Fruit fly (Drosophila melanogaster) S2 (cell line): ENCODE measurements around the gene CG14054.

Experiments
- CG8478 ChIP-seq: fragments of >200 bp; optimal IDR thresholded peaks from 2 replicates; lab custom pipeline; 2018
- CTCF ChIP-seq, 2 experiments: fragments of >200 bp; optimal IDR thresholded peaks; 2 replicates each; lab custom pipeline; 2018

CG14054 gene

DNA sequence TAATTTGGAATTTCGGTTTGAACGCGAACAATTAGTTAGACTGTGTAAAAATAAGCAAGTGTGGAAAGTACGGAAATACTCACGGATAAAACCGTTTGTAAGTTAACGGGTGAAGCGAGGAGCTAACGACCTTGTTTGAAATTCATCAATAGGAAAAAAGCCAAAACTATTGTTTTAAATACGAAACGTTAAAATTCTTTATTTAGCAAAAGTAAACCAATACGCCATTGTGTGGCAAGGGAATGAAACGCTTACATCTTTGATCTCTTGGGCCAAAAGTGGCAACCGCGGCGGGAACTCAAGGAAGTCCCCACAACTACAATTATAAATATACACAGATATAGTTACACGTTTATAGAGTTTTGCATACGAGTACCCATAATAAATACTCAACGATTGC is at the start of gene CG14054:
Gene CG14054, minus strand, starts transcription at position 101 of the 400 bp plus-strand sequence.
- TF ChIP-seq CTCF (optimal IDR thresholded peaks at IDR 0.05; lab: Kevin White, UChicago) (no peak), CG8478 (lab: Kevin White, UChicago) (no peak)

DNA sequence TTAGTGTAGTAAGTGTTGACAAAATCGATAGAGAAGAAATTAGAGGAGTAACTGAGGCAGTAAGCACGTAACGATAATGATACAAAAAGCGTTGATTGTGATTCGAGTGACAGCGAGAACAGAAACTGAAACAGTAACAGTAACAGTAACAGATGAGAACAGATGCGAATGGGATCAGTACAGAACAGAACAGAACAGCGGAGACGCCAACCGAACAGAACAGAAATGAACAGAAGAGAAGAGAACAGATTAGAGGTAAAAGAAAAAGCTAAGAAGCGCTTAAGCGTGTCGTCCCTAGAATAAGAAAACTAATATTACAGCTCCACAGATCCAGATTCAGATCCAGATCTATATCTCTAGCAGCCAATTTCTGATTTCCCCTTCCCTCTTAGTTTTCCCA is 46.5 kb upstream of the CG14054 start:
- TF ChIP-seq CTCF (optimal IDR thresholded peaks at IDR 0.05; lab: Kevin White, UChicago) (peak; percentile 32 to 45), CG8478 (lab: Kevin White, UChicago) (no peak)

DNA sequence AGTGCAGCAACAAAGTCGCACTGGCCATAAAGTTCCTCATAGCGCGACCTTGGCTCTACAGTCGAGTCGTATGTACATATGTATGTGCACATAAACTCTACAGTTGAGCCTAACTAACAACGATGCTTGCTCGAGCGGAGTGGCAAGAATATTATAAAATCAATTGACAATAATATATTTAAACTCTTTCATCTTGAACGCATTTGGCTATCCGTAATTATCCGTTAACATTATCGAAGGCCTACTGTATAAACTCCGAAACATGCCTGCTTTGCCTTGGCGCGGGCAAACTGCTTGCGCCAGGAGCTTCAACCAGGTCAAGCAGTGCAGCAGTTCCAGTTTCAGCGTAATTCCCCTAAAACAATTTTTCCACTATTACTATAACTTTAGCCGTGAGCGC is 42.5 kb upstream of the CG14054 start:
- TF ChIP-seq CTCF (optimal IDR thresholded peaks at IDR 0.05; lab: Kevin White, UChicago) (no peak), CG8478 (lab: Kevin White, UChicago) (no peak)

DNA sequence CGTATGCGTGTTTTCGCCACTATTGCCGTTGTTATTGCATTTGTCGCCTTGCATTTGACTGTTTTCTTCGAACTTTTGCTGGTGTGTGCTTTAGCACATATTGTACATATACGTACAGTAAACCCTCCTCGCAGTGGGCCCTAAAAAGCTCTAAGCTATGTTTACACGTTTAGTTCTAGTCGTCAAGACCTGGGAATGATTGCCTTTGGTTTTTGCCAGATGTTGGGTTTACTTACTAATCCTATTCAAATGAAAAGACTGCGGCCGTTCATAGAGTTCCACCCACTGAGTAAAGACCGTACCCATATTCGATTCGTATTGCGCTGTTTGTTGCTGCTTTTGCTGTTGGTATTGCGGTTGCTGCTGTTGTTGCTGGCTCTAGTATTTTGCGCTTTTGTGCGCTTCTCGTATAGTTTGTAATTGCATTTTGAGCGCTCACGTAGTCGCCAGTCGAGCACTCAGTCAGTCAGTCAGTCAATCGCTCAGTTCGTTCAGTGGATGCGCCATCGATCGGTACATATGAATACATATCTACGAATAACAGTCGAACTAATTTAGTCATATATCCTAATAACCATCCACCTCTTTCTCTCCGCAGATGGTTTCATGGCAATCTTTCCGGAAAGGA is 41.7 kb upstream of the CG14054 start:
- TF ChIP-seq CTCF (optimal IDR thresholded peaks at IDR 0.05; lab: Kevin White, UChicago) (no peak), CG8478 (lab: Kevin White, UChicago) (no peak)

DNA sequence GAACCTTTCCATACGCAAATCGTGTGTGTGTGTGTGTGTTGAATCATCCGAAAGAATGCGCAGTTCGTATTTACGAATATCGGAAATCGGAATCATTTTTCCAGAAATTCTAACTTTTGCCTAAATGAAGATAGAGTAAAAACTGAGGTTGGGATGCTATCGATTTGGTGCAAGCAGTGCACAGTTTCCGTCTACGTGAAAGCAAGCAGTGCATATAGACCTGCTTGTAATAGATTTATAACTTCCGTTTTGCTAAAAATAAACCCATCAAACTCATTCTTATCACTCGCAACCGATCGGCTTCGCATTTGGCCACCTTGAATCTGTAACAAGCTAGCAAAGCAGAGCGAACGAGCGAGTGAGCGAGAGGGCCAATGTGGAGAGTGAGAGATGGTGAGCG is 40.2 kb upstream of the CG14054 start:
- TF ChIP-seq CTCF (optimal IDR thresholded peaks at IDR 0.05; lab: Kevin White, UChicago) (no peak), CG8478 (lab: Kevin White, UChicago) (no peak)

DNA sequence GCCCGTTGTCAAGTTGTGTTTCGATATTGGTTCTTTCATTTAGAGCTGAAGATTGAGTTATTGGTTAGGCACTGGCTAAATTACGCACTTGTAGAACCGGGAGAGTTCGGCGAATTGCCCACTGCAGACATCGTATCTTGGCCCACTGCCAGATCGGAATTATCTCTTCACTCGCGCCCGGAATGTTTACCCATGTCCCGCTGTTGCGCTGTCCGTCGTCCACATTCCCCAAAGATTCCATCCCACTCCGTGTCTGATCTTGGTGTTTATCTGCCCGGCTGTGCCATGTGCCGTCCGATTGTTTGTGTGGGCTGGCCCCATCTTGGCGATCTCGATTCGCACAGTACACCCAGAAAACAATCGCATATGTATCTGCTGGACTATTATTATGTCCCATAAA is 38.2 kb upstream of the CG14054 start:
- TF ChIP-seq CG8478 (lab: Kevin White, UChicago), result no peak
- no peak for TF ChIP-seq CTCF (optimal IDR thresholded peaks at IDR 0.05; lab: Kevin White, UChicago)

DNA sequence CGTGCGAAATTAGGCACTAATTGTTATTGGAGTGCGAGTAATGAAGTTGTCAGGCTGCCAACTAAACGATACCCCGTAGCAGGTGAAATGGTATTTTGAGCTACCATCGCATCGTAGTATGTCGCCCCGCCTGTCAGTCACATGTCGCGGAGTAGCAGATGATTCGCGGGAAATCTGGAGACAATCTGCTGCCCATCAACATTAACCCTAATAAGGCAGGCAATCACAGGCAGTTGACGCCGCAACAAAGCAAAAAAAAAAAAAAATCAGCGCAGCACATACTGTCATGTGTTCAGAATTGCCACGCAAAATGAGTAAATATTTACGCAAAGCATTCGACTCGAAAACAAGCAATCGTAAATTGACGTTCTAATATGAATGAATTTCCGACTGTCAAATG is 37.7 kb upstream of the CG14054 start:
- TF ChIP-seq CTCF (optimal IDR thresholded peaks at IDR 0.05; lab: Kevin White, UChicago), result no peak
- no peak for TF ChIP-seq CG8478 (lab: Kevin White, UChicago)

DNA sequence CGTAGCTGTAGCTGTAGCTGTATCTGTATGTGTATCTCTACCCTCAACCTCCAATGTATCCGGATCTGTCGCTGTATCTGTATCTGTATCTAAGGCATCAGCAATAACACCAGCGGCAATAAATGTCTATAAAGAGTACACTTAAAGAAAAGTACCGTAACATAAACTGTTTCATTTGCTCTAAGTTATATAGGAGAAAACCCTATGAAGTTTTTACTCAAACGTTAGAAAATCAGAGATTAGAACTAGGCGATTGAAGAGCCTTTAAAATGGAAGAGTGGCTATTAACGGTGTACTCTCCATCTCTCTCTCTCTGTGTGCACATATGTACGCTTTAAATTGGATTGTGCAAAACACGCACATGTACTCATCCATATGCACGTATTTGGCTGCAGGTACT is 32.1 kb upstream of the CG14054 start:
- TF ChIP-seq CTCF (optimal IDR thresholded peaks at IDR 0.05; lab: Kevin White, UChicago), result no peak
- TF ChIP-seq CG8478 (lab: Kevin White, UChicago), result no peak

DNA sequence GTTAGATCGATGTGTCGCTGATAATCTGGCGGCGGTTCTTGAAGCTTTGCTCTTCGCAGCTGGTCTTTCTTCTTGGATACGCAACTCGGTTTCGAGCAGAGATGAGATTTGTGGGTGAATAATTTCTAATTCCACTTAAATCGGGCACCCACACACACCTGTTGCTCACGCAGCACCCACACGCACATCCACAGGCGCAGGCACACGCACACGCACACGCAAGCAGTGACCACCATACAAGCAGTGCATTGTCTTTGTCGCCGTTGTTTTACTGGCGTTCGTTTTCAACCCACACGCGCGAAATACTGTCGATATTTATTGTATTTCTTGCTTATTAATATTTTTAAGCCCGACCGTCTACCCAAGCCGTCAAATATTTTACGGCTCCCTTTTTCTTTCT is 30.2 kb upstream of the CG14054 start:
- TF ChIP-seq CG8478 (lab: Kevin White, UChicago) (no peak), CTCF (optimal IDR thresholded peaks at IDR 0.05; lab: Kevin White, UChicago) (no peak)

DNA sequence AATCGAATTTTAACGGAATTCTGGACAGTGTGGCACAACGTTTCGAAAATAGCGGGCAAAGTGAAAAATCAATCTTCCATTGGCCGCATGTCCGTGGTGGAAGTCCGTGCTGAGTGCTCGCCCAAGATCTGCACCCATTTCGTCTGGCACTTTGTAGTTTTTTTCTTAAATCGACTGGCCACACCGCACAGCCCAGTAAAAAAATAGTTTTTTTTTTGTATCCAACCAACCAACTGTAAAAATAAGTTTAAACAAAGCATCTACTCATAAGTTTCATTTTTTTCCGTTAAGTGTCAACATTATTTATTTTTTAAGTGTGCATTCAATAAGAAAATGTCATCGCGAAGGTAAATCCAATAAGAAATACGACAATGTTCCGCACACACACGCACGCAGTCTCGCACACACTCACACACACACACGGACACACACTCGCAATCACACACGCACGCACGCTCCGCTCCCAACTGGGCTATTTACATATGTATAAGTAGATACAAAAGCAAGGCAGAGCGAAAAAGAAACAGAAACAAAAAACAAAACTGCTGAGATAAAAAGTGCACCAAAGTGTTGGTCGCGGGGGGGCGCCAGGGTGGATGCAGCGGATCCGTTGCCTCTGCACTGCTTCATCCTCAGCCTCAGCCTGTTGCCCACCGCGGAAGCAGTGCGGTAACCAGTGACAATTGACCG is 28.1 kb upstream of the CG14054 start, which contains the start of gene csw:
Gene csw, plus strand, starts transcription at position 163 of the 690 bp plus-strand sequence.
- TF ChIP-seq CTCF (optimal IDR thresholded peaks at IDR 0.05; lab: Kevin White, UChicago) (peak; percentile 58 to 78), CG8478 (lab: Kevin White, UChicago) (no peak)

DNA sequence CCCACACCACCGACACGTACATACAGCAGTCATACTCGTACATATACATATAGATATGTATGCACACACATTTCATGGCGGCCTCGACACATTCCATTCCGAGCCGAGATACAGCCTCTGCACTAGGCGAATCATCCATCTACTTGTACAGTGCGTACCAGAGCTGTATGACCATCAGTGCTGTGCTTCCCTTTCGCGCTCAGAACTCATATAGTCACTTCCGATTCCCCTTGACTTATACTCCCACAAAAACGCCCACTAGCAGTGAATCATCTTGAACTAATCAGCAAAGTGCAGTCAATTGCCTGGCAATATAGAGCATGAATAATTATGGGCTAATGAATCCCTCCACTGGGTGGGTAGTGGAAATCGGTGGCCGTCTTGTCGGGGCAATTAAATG is 23.7 kb upstream of the CG14054 start:
- TF ChIP-seq CG8478 (lab: Kevin White, UChicago) (no peak), CTCF (optimal IDR thresholded peaks at IDR 0.05; lab: Kevin White, UChicago) (no peak)

DNA sequence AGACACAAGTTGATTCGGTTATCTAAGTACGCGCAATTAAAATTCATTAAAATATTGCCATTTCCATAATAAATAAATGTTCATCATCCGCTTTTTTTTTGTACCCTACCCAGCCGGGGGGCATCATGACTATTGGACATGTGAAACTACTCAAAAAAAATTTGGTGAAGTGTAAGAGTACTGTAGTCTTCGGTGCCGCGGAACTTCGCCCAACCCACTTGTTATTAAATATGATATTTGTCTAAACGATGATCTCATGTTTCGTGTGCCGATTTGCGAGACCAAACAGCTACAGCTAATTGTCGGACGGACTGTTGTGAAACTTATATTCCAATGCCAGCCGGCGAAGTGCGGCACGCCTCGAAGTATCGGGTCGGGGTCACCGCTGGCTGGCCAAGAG is 22.6 kb upstream of the CG14054 start:
- TF ChIP-seq CTCF (optimal IDR thresholded peaks at IDR 0.05; lab: Kevin White, UChicago) (no peak), CG8478 (lab: Kevin White, UChicago) (no peak)

DNA sequence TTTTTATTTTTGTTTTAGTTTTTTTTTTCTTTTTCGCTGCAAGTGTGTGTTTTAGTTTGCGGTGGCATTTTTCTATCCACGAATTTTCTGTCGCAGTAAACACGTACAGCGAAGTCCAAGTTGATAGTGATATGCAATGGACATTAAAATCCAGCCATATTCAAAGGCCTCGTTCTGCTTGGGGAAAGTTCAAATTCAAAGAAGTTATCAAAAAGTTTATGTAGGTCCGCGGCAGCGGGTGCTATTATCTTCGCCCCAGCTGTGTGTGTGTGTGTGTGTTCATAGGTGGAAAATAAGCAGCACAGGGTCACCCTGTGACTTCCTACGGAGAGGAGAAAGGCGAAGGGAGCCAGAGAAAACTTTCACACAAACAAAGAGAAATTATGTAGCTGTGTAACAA is 21.3 kb upstream of the CG14054 start:
- TF ChIP-seq CTCF (optimal IDR thresholded peaks at IDR 0.05; lab: Kevin White, UChicago) (no peak), CG8478 (lab: Kevin White, UChicago) (no peak)

DNA sequence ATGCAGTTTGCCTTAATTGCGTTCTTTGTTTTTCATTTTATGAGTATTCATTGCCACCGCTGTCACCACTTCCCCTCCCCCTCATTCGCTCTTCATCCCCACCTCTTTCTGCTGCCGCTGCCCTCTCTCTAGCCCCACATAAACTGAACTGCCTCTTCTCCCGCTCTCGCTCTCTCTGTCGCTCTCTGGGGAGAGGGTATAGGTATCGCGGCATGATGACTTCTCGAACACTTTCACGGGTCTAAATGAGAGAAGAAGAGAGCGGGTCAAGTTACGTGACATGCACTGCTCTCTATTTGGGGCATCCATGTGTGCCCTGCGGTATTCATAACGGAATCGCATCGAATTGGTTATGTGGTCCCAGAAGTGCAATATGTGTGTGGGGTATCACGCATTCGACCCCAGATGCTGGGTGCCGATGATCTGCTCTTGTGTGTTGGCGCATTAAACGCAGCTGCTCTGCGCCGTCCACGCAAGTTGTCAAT is 17.6 kb upstream of the CG14054 start:
- TF ChIP-seq CTCF (optimal IDR thresholded peaks at IDR 0.05; lab: Kevin White, UChicago), result no peak
- TF ChIP-seq CG8478 (lab: Kevin White, UChicago), result no peak

DNA sequence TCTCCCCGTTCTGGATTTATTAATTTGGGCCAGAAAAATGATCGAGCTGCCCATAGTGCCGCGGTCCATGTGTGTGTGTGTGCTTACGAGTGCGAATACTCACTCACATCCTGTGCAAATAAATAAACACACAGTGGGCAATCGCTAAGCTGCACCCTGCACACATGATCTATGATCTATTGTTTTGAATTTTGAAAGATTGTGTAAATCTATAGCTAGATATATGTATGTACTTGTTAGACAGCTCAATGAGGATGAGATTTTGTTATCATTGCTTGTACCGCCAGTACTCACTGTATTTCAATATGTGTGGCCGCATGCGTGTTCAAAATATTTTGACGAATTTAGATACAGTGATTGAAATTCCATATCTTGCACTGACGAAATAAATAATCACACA is 16.9 kb upstream of the CG14054 start:
- TF ChIP-seq CG8478 (lab: Kevin White, UChicago) (no peak), CTCF (optimal IDR thresholded peaks at IDR 0.05; lab: Kevin White, UChicago) (no peak)
